Worm (Caenorhabditis elegans) whole organism, L1 larva: ENCODE data around the gene clec-127.

Experiments used
- C04F5.9 ChIP-seq: sonication (generic microtip); optimal IDR thresholded peaks from 2 replicates; lab custom pipeline; 2016; ENCODE audit warnings: missing genetic modification characterization, missing compliant biosample characterization
- C16A3.4 ChIP-seq: fragments of 150-350 bp; optimal IDR thresholded peaks from 2 replicates; lab custom pipeline; 2014; ENCODE audit warnings: missing biosample characterization, missing genetic modification characterization
- F16B12.6 ChIP-seq: fragments of 150-350 bp; optimal IDR thresholded peaks from 2 replicates; lab custom pipeline; 2014; ENCODE audit warnings: missing biosample characterization, missing genetic modification characterization
- Y116A8C.19 ChIP-seq: sonication (generic microtip); optimal IDR thresholded peaks from 2 replicates; lab custom pipeline; 2016; ENCODE audit warnings: missing compliant biosample characterization, missing genetic modification characterization, borderline replicate concordance
- aha-1 ChIP-seq: fragments of 150-350 bp; optimal IDR thresholded peaks from 2 replicates; lab custom pipeline; 2014; ENCODE audit warnings: missing biosample characterization, missing genetic modification characterization
- aly-2 ChIP-seq: fragments of 150-350 bp; optimal IDR thresholded peaks from 2 replicates; lab custom pipeline; 2014; ENCODE audit warnings: missing biosample characterization, missing genetic modification characterization
- ama-1 ChIP-seq: fragments of 150-350 bp; optimal IDR thresholded peaks from 2 replicates; lab custom pipeline; 2014
- ceh-63 ChIP-seq: fragments of 200-800 bp; sonication (Bioruptor generic); optimal IDR thresholded peaks from 2 replicates; lab custom pipeline; 2018; ENCODE audit warnings: mild to moderate bottlenecking, missing genetic modification characterization, missing compliant biosample characterization
- ceh-82 ChIP-seq, 3 experiments: fragments of 150-350 bp in 1 of 3; sonication (generic microtip) in 2 of 3; optimal IDR thresholded peaks; 2 replicates each; lab custom pipeline; 2014 to 2017; ENCODE audit warnings: missing biosample characterization in 3 of 3, missing genetic modification characterization in 3 of 3
- ceh-88 ChIP-seq: fragments of 200-800 bp; sonication (Bioruptor generic); IDR thresholded peaks from 2 replicates; pipeline ENCODE4 v1.3.6; 2022; ENCODE audit warnings: missing genetic modification characterization, missing compliant biosample characterization
- ces-1 ChIP-seq: fragments of 150-350 bp; optimal IDR thresholded peaks from 2 replicates; lab custom pipeline; 2014; ENCODE audit warnings: missing biosample characterization, missing genetic modification reagents, missing genetic modification characterization
- egl-13 ChIP-seq: sonication (generic microtip); optimal IDR thresholded peaks from 2 replicates; lab custom pipeline; 2016; ENCODE audit warnings: missing genotype, missing genetic modification reagents, missing genetic modification characterization, missing compliant biosample characterization
- egl-27 ChIP-seq, 2 experiments: fragments of 150-350 bp in 1 of 2; sonication (generic microtip); optimal IDR thresholded peaks; 3 replicates each; lab custom pipeline; 2017 to 2018; ENCODE audit warnings: missing biosample characterization in 2 of 2, missing genetic modification characterization in 2 of 2, missing genetic modification reagents in 2 of 2
- elt-2 ChIP-seq: sonication (generic microtip); optimal IDR thresholded peaks from 2 replicates; lab custom pipeline; 2016; ENCODE audit warnings: missing genetic modification characterization, mild to moderate bottlenecking, inconsistent platforms, missing compliant biosample characterization, missing genetic modification reagents
- elt-3 ChIP-seq, 6 experiments: fragments of 150-350 bp in 1 of 6; sonication (generic microtip); optimal IDR thresholded peaks; 2 replicates each; lab custom pipeline; 2017 to 2018; ENCODE audit warnings: missing biosample characterization in 6 of 6, missing genetic modification characterization in 6 of 6, inconsistent platforms in 1 of 6
- ets-5 ChIP-seq: fragments of 200-800 bp; sonication (Bioruptor generic); IDR thresholded peaks from 2 replicates; pipeline ENCODE4 v1.3.6; 2022; ENCODE audit warnings: missing genetic modification characterization, missing compliant biosample characterization
- grh-1 ChIP-seq: fragments of 200-800 bp; sonication (Bioruptor generic); IDR thresholded peaks from 2 replicates; pipeline ENCODE4 v1.3.6; 2022; ENCODE audit warnings: missing genetic modification reagents, missing genetic modification characterization, missing compliant biosample characterization
- hlh-4 ChIP-seq: sonication (generic microtip); optimal IDR thresholded peaks from 2 replicates; lab custom pipeline; 2016; ENCODE audit warnings: mild to moderate bottlenecking, missing genetic modification characterization, missing compliant biosample characterization
- hpl-2 ChIP-seq: fragments of 150-350 bp; optimal IDR thresholded peaks from 2 replicates; lab custom pipeline; 2014; ENCODE audit warnings: missing biosample characterization, missing genetic modification reagents, missing genetic modification characterization
- jun-1 ChIP-seq: fragments of 150-350 bp; optimal IDR thresholded peaks from 2 replicates; lab custom pipeline; 2014; ENCODE audit warnings: missing biosample characterization, missing genetic modification reagents, missing genetic modification characterization
- lin-13 ChIP-seq: fragments of 150-350 bp; optimal IDR thresholded peaks from 2 replicates; lab custom pipeline; 2014; ENCODE audit warnings: missing biosample characterization, missing genetic modification reagents, missing genetic modification characterization
- lin-14 ChIP-seq: fragments of 200-800 bp; sonication (Bioruptor generic); optimal IDR thresholded peaks from 2 replicates; lab custom pipeline; 2018; ENCODE audit warnings: mild to moderate bottlenecking, missing genetic modification characterization, moderate library complexity, missing compliant biosample characterization
- lin-15B ChIP-seq: fragments of 150-350 bp; sonication (generic microtip); optimal IDR thresholded peaks from 3 replicates; lab custom pipeline; 2014; ENCODE audit warnings: missing biosample characterization, missing genetic modification characterization
- lir-3 ChIP-seq: sonication (generic microtip); optimal IDR thresholded peaks from 2 replicates; lab custom pipeline; 2016; ENCODE audit warnings: mild to moderate bottlenecking, missing genetic modification characterization, moderate library complexity, missing compliant biosample characterization; ENCODE audit not compliant: poor library complexity
- lsy-2 ChIP-seq, 2 experiments: fragments of 150-350 bp; optimal IDR thresholded peaks; 2 replicates each; lab custom pipeline; 2014; ENCODE audit warnings: missing biosample characterization in 2 of 2, missing genetic modification characterization in 2 of 2
- mab-9 ChIP-seq: fragments of 200-800 bp; sonication (Bioruptor generic); IDR thresholded peaks from 2 replicates; pipeline ENCODE4 v1.3.6; 2022; ENCODE audit warnings: missing genetic modification reagents, missing genetic modification characterization, missing compliant biosample characterization
- mdl-1 ChIP-seq, 2 experiments: fragments of 150-350 bp; optimal IDR thresholded peaks; 2 replicates each; lab custom pipeline; 2014 to 2017; ENCODE audit warnings: missing biosample characterization in 2 of 2, missing genetic modification characterization in 2 of 2, inconsistent platforms in 1 of 2
- mef-2 ChIP-seq: fragments of 150-350 bp; optimal IDR thresholded peaks from 2 replicates; lab custom pipeline; 2014; ENCODE audit warnings: missing biosample characterization, missing genetic modification characterization
- nhr-20 ChIP-seq: sonication (generic microtip); optimal IDR thresholded peaks from 2 replicates; lab custom pipeline; 2016; ENCODE audit warnings: mild to moderate bottlenecking, missing genetic modification characterization, missing compliant biosample characterization
- nhr-28 ChIP-seq: fragments of 150-350 bp; optimal IDR thresholded peaks from 2 replicates; lab custom pipeline; 2014; ENCODE audit warnings: missing biosample characterization, missing genetic modification characterization
- nhr-47 ChIP-seq: sonication (generic microtip); optimal IDR thresholded peaks from 2 replicates; lab custom pipeline; 2016; ENCODE audit warnings: mild to moderate bottlenecking, missing genetic modification characterization, moderate library complexity, missing compliant biosample characterization
- nhr-71 ChIP-seq: sonication (generic microtip); optimal IDR thresholded peaks from 2 replicates; lab custom pipeline; 2016; ENCODE audit warnings: mild to moderate bottlenecking, missing genetic modification characterization, moderate library complexity, missing compliant biosample characterization
- nhr-76 ChIP-seq: sonication (generic microtip); optimal IDR thresholded peaks from 2 replicates; lab custom pipeline; 2017; ENCODE audit warnings: missing biosample characterization, missing genetic modification characterization
- nhr-77 ChIP-seq: fragments of 150-350 bp; optimal IDR thresholded peaks from 2 replicates; lab custom pipeline; 2014; ENCODE audit warnings: missing biosample characterization, missing genetic modification characterization
- nhr-84 ChIP-seq: sonication (generic microtip); optimal IDR thresholded peaks from 2 replicates; lab custom pipeline; 2017; ENCODE audit warnings: missing biosample characterization, missing genetic modification characterization
- nhr-90 ChIP-seq: sonication (generic microtip); optimal IDR thresholded peaks from 2 replicates; lab custom pipeline; 2016; ENCODE audit warnings: mild to moderate bottlenecking, missing genetic modification characterization, missing compliant biosample characterization; ENCODE audit not compliant: poor library complexity
- pag-3 ChIP-seq: sonication (generic microtip); optimal IDR thresholded peaks from 2 replicates; lab custom pipeline; 2017; ENCODE audit warnings: missing genetic modification characterization, mild to moderate bottlenecking, missing compliant biosample characterization, antibody characterized with exemption, borderline replicate concordance; ENCODE audit not compliant: insufficient read depth
- pqm-1 ChIP-seq: sonication (generic microtip); optimal IDR thresholded peaks from 3 replicates; lab custom pipeline; 2017; ENCODE audit warnings: missing biosample characterization, missing genetic modification characterization
- snpc-4 ChIP-seq: fragments of 150-350 bp; optimal IDR thresholded peaks from 2 replicates; lab custom pipeline; 2014; ENCODE audit warnings: missing biosample characterization, missing genetic modification characterization
- snu-23 ChIP-seq: sonication (generic microtip); optimal IDR thresholded peaks from 2 replicates; lab custom pipeline; 2016; ENCODE audit warnings: missing genetic modification characterization, missing compliant biosample characterization
- sox-4 ChIP-seq: sonication (generic microtip); optimal IDR thresholded peaks from 2 replicates; lab custom pipeline; 2016; ENCODE audit warnings: missing genetic modification characterization, missing compliant biosample characterization
- swsn-7 ChIP-seq: sonication (generic microtip); optimal IDR thresholded peaks from 2 replicates; lab custom pipeline; 2016; ENCODE audit warnings: missing genetic modification characterization, missing compliant biosample characterization
- unc-130 ChIP-seq: fragments of 150-350 bp; optimal IDR thresholded peaks from 2 replicates; lab custom pipeline; 2017; ENCODE audit warnings: missing biosample characterization, missing genetic modification characterization, inconsistent platforms
- unc-30 ChIP-seq: sonication (generic microtip); optimal IDR thresholded peaks from 2 replicates; lab custom pipeline; 2017; ENCODE audit warnings: missing biosample characterization, missing genetic modification characterization
- unc-62 ChIP-seq: fragments of 150-350 bp; optimal IDR thresholded peaks from 2 replicates; lab custom pipeline; 2014; ENCODE audit warnings: missing biosample characterization, missing genetic modification reagents, missing genetic modification characterization
- unc-86 ChIP-seq: sonication (generic microtip); optimal IDR thresholded peaks from 2 replicates; lab custom pipeline; 2016; ENCODE audit warnings: missing genetic modification characterization, missing compliant biosample characterization
- vab-15 ChIP-seq: sonication (generic microtip); optimal IDR thresholded peaks from 2 replicates; lab custom pipeline; 2017; ENCODE audit warnings: missing genotype, mild to moderate bottlenecking, missing genetic modification characterization, missing compliant biosample characterization
- zip-4 ChIP-seq: fragments of 200-800 bp; sonication (Bioruptor generic); optimal IDR thresholded peaks from 2 replicates; lab custom pipeline; 2018; ENCODE audit warnings: mild to moderate bottlenecking, missing genetic modification characterization, moderate library complexity, missing compliant biosample characterization
- ztf-11 ChIP-seq, 2 experiments: sonication (generic microtip); optimal IDR thresholded peaks; 2 replicates each; lab custom pipeline; 2016 to 2017; ENCODE audit warnings: missing genetic modification characterization in 2 of 2, missing biosample characterization in 1 of 2, missing compliant biosample characterization in 1 of 2

clec-127 gene

DNA sequence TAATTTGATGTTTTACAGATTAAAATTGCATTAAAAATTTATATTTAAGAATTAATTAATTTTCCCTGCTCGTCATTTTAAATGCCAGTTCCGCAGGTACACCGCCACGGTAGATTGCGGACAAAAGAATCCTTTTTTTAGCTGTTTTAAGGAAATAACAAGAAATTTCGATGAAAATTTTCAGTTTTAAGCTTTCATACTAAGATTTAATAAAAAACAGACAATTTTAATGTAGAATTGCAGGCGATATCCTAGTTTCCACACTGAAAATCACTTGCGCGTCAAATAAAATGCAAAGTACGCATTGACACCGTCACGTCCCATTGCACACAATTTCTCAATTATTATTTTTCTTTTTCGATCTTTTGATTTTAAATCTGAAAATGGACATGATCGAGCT, 15.6 kb downstream of the clec-127 start, which contains the start of gene dnc-3 (continued):
- TF ChIP-seq grh-1 (GFP tag; lab: Robert Waterston, UW) (peak; percentile 56), ztf-11 (tag; optimal IDR thresholded peaks at IDR 0.05; lab: Kevin White, UChicago) (peak in 1 of 2 experiments; percentile 44), hpl-2 (GFP tag; lab: Kevin White, UChicago) (no peak), nhr-76 (tag; lab: Kevin White, UChicago) (no peak), aly-2 (tag; lab: Kevin White, UChicago) (peak; percentile 20), sox-4 (peak; percentile 67), pag-3 (no peak), ama-1 (lab: Kevin White, UChicago) (no peak), nhr-77 (tag; lab: Kevin White, UChicago) (peak; percentile 24), vab-15 (tag; lab: Kevin White, UChicago) (no peak), jun-1 (tag; lab: Kevin White, UChicago) (peak; percentile 30), ceh-82 (tag; optimal IDR thresholded peaks at IDR 0.05; lab: Kevin White, UChicago) (peak in 1 of 3 experiments; percentile 9), Y116A8C.19 (no peak), unc-86 (peak; percentile 56), ceh-88 (GFP tag; lab: Robert Waterston, UW) (0 out of 2 replicates have a peak, but pooled peaks have one; percentile 41), mef-2 (no peak), ceh-63 (GFP tag; lab: Kevin White, UChicago) (no peak), lin-14 (GFP tag; lab: Kevin White, UChicago) (peak; percentile 80), snpc-4 (peak; percentile 31), unc-130 (tag; lab: Kevin White, UChicago) (no peak), nhr-47 (tag; lab: Kevin White, UChicago) (peak; percentile 87), nhr-90 (peak; percentile 73), elt-3 (tag; optimal IDR thresholded peaks at IDR 0.05; lab: Kevin White, UChicago) (no peak), lin-15B (tag; lab: Kevin White, UChicago) (peak; percentile 28), mab-9 (peak; percentile 50; the same call in 1 of the 2 replicates), mdl-1 (tag; optimal IDR thresholded peaks at IDR 0.05; lab: Kevin White, UChicago) (no peak), nhr-28 (no peak), snu-23 (peak; percentile 86), C16A3.4 (peak; percentile 24), F16B12.6 (peak; percentile 83), aha-1 (no peak), hlh-4 (tag; lab: Kevin White, UChicago) (no peak), lin-13 (peak; percentile 29), lsy-2 (tag; optimal IDR thresholded peaks at IDR 0.05; lab: Kevin White, UChicago) (peak; percentile 75 to 77), egl-13 (tag; lab: Kevin White, UChicago) (peak; percentile 73), nhr-71 (tag; lab: Kevin White, UChicago) (peak; percentile 86), unc-62 (GFP tag; lab: Kevin White, UChicago) (no peak), ets-5 (GFP tag; lab: Robert Waterston, UW) (no peak), C04F5.9 (tag; lab: Kevin White, UChicago) (peak; percentile 77), unc-30 (tag; lab: Kevin White, UChicago) (no peak), lir-3 (tag; lab: Kevin White, UChicago) (no peak), pqm-1 (no peak), swsn-7 (tag; lab: Kevin White, UChicago) (peak; percentile 81), egl-27 (tag; optimal IDR thresholded peaks at IDR 0.05; lab: Kevin White, UChicago) (no peak), zip-4 (GFP tag; lab: Kevin White, UChicago) (peak; percentile 69), ces-1 (GFP tag; lab: Kevin White, UChicago) (no peak), nhr-84 (tag; lab: Kevin White, UChicago) (no peak), elt-2 (tag; lab: Kevin White, UChicago) (peak; percentile 62), nhr-20 (tag; lab: Kevin White, UChicago) (peak; percentile 80)
